Worm (Caenorhabditis elegans) whole organism, L2 larva: ENCODE measurements around the gene syd-2.

ENCODE experiments used
- C34F6.9 ChIP-seq: fragments of 150-350 bp; optimal IDR thresholded peaks from 2 replicates; lab custom pipeline; 2014; ENCODE audit warnings: missing biosample characterization, missing genetic modification characterization
- Y55F3AM.14 ChIP-seq: fragments of 200-800 bp; sonication (Bioruptor generic); optimal IDR thresholded peaks from 2 replicates; lab custom pipeline; 2018; ENCODE audit warnings: mild to moderate bottlenecking, missing genetic modification characterization, missing compliant biosample characterization
- blmp-1 ChIP-seq: sonication (generic microtip); optimal IDR thresholded peaks from 2 replicates; lab custom pipeline; 2017; ENCODE audit warnings: missing genetic modification characterization, mild to moderate bottlenecking, missing compliant biosample characterization, antibody characterized with exemption, moderate library complexity; ENCODE audit not compliant: insufficient read depth
- elt-1 ChIP-seq: fragments of 150-350 bp; optimal IDR thresholded peaks from 2 replicates; lab custom pipeline; 2014; ENCODE audit warnings: missing biosample characterization, missing genetic modification characterization
- lin-13 ChIP-seq: fragments of 150-350 bp; optimal IDR thresholded peaks from 2 replicates; lab custom pipeline; 2014; ENCODE audit warnings: missing biosample characterization, missing genetic modification reagents, missing genetic modification characterization
- nhr-10 ChIP-seq: sonication (generic microtip); optimal IDR thresholded peaks from 2 replicates; lab custom pipeline; 2017; ENCODE audit warnings: missing biosample characterization, missing genetic modification characterization
- nhr-11 ChIP-seq: fragments of 150-350 bp; optimal IDR thresholded peaks from 2 replicates; lab custom pipeline; 2014; ENCODE audit warnings: missing biosample characterization, missing genetic modification characterization
- nhr-25 ChIP-seq: fragments of 150-350 bp; sonication (generic microtip); optimal IDR thresholded peaks from 3 replicates; lab custom pipeline; 2014; ENCODE audit warnings: missing biosample characterization, missing genetic modification characterization
- nhr-6 ChIP-seq: fragments of 150-350 bp; optimal IDR thresholded peaks from 2 replicates; lab custom pipeline; 2014; ENCODE audit warnings: missing biosample characterization, missing genetic modification characterization
- nhr-77 ChIP-seq: fragments of 150-350 bp; optimal IDR thresholded peaks from 2 replicates; lab custom pipeline; 2014; ENCODE audit warnings: missing biosample characterization, missing genetic modification characterization
- unc-62 ChIP-seq: fragments of 150-350 bp; optimal IDR thresholded peaks from 2 replicates; lab custom pipeline; 2014; ENCODE audit warnings: missing biosample characterization, missing genetic modification reagents, missing genetic modification characterization
- ztf-4 ChIP-seq: fragments of 150-350 bp; optimal IDR thresholded peaks from 2 replicates; lab custom pipeline; 2014; ENCODE audit warnings: missing biosample characterization, missing genetic modification characterization

ce11 chrX:10590772-10591171 is 35.7 kb upstream of the syd-2 start:
- TF ChIP-seq nhr-11 = no peak
- TF ChIP-seq nhr-6 (tag; lab: Kevin White, UChicago) = no peak
- no peak for TF ChIP-seq C34F6.9
- TF ChIP-seq unc-62 (GFP tag; lab: Kevin White, UChicago) = no peak
- TF ChIP-seq nhr-10 (tag; lab: Kevin White, UChicago) = no peak
- no peak for TF ChIP-seq nhr-25 (tag; lab: Kevin White, UChicago)
- no peak for TF ChIP-seq Y55F3AM.14
- TF ChIP-seq lin-13 (GFP tag; lab: Kevin White, UChicago) = no peak
- no peak for TF ChIP-seq nhr-77 (tag; lab: Kevin White, UChicago)
- no peak for TF ChIP-seq blmp-1 (tag; lab: Kevin White, UChicago)
- TF ChIP-seq ztf-4 (tag; lab: Kevin White, UChicago) = no peak
- TF ChIP-seq elt-1 (tag; lab: Kevin White, UChicago) = no peak
